Worm (Caenorhabditis elegans): ENCODE results near the gene pfd-5.

ce11 chrIII:7178497-7178896 is 20.2 kb downstream of the pfd-5 start:
- TF ChIP-seq ztf-23 (GFP tag; IDR thresholded peaks at IDR 0.05) (no peak), T22C8.4 (GFP tag; IDR thresholded peaks at IDR 0.05) (no peak)

Measured in whole organism, midembryonic.